Worm (Caenorhabditis elegans) whole organism, early embryonic: ENCODE results near the gene C16C8.27.

Experiments used
- B0310.2 ChIP-seq: sonication (generic microtip); optimal IDR thresholded peaks from 2 replicates; lab custom pipeline; 2016; ENCODE audit warnings: mild to moderate bottlenecking, missing genetic modification characterization, missing compliant biosample characterization
- F13C5.2 ChIP-seq: sonication (generic microtip); optimal IDR thresholded peaks from 2 replicates; lab custom pipeline; 2017; ENCODE audit warnings: mild to moderate bottlenecking, missing genetic modification characterization, inconsistent platforms, missing compliant biosample characterization
- aly-1 ChIP-seq: sonication (generic microtip); optimal IDR thresholded peaks from 2 replicates; lab custom pipeline; 2016; ENCODE audit warnings: missing genetic modification characterization, missing compliant biosample characterization
- ama-1 ChIP-seq: fragments of 150-350 bp; optimal IDR thresholded peaks from 2 replicates; lab custom pipeline; 2014
- ceh-13 ChIP-seq: fragments of 200-800 bp; sonication (Bioruptor generic); optimal IDR thresholded peaks from 2 replicates; lab custom pipeline; 2018; ENCODE audit warnings: mild to moderate bottlenecking, missing genetic modification characterization, missing compliant biosample characterization
- ceh-36 ChIP-seq: sonication (generic microtip); optimal IDR thresholded peaks from 2 replicates; lab custom pipeline; 2016; ENCODE audit warnings: missing genetic modification characterization, inconsistent platforms, missing compliant biosample characterization
- ets-7 ChIP-seq: sonication (generic microtip); optimal IDR thresholded peaks from 2 replicates; lab custom pipeline; 2016; ENCODE audit warnings: missing genotype, missing genetic modification characterization, missing compliant biosample characterization
- flt-1 ChIP-seq: fragments of 200-800 bp; sonication (Bioruptor generic); IDR thresholded peaks from 2 replicates; pipeline ENCODE4 v1.3.6; 2022; ENCODE audit warnings: missing genetic modification characterization, missing compliant biosample characterization
- hmbx-1 ChIP-seq: sonication (generic microtip); optimal IDR thresholded peaks from 2 replicates; lab custom pipeline; 2016; ENCODE audit warnings: mild to moderate bottlenecking, missing genetic modification characterization, missing compliant biosample characterization
- hmg-4 ChIP-seq: fragments of 200-800 bp; sonication (Bioruptor generic); optimal IDR thresholded peaks from 2 replicates; lab custom pipeline; 2018; ENCODE audit warnings: mild to moderate bottlenecking, missing genetic modification characterization, missing compliant biosample characterization
- hnd-1 ChIP-seq: sonication (generic microtip); optimal IDR thresholded peaks from 2 replicates; lab custom pipeline; 2016; ENCODE audit warnings: missing genetic modification characterization, missing compliant biosample characterization
- pes-1 ChIP-seq: fragments of 200-800 bp; sonication (Bioruptor generic); IDR thresholded peaks from 2 replicates; pipeline ENCODE4 v1.3.6; 2022; ENCODE audit warnings: missing genetic modification reagents, missing genetic modification characterization, missing compliant biosample characterization
- scrt-1 ChIP-seq: fragments of 200-800 bp; sonication (Bioruptor generic); IDR thresholded peaks from 2 replicates; pipeline ENCODE4 v1.3.6; 2022; ENCODE audit warnings: missing genetic modification characterization, missing compliant biosample characterization
- sea-1 ChIP-seq: fragments of 200-800 bp; sonication (Bioruptor generic); conservative IDR thresholded peaks from 2 replicates; pipeline ENCODE4 v1.3.6; 2022; ENCODE audit warnings: missing genetic modification characterization, missing compliant biosample characterization
- tbx-11 ChIP-seq: fragments of 200-800 bp; sonication (Bioruptor generic); IDR thresholded peaks from 2 replicates; pipeline ENCODE4 v1.3.6; 2022; ENCODE audit warnings: missing genetic modification characterization, missing compliant biosample characterization
- tbx-37 ChIP-seq: fragments of 200-800 bp; sonication (Bioruptor generic); conservative IDR thresholded peaks from 2 replicates; pipeline ENCODE4 v1.3.6; 2022; ENCODE audit warnings: missing genetic modification reagents, missing genetic modification characterization, missing compliant biosample characterization
- tra-4 ChIP-seq: sonication (generic microtip); optimal IDR thresholded peaks from 2 replicates; lab custom pipeline; 2017; ENCODE audit warnings: missing genetic modification characterization, missing compliant biosample characterization

The C16C8.27 gene

DNA sequence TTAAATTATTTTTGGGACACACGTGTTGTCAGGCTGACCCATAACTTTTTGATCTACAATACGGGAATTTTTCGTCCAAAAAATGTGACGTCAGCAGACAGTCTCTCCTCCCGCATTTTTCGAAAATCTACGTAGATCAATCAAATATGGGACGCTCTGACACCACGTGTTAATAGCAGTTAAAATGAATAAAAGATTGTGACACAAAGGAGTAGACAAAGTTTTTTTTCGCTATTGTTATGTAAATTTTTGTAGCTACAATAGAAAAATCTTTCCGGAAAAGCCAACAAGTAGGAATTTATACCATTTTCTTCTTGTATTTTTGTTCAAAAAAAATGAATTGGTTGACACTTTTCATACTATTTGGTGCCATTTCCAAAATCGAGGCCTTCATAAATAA, at the start of gene C16C8.27:
C16C8.27 (plus strand) TSS at position 301 of the 400 bp plus-strand sequence.
- TF ChIP-seq pes-1 (GFP tag; lab: Robert Waterston, UW) (no peak), ceh-36 (tag; lab: Kevin White, UChicago) (no peak), scrt-1 (GFP tag; lab: Robert Waterston, UW) (no peak), F13C5.2 (tag; lab: Kevin White, UChicago) (no peak), tbx-11 (no peak), ets-7 (tag; lab: Kevin White, UChicago) (no peak), B0310.2 (tag; lab: Kevin White, UChicago) (no peak), aly-1 (no peak), hmbx-1 (tag; lab: Kevin White, UChicago) (no peak), tbx-37 (GFP tag; lab: Robert Waterston, UW) (no peak), flt-1 (no peak), ceh-13 (no peak), hnd-1 (tag; lab: Kevin White, UChicago) (no peak), tra-4 (no peak), ama-1 (lab: Kevin White, UChicago) (no peak), hmg-4 (GFP tag; lab: Kevin White, UChicago) (no peak), sea-1 (no peak)

DNA sequence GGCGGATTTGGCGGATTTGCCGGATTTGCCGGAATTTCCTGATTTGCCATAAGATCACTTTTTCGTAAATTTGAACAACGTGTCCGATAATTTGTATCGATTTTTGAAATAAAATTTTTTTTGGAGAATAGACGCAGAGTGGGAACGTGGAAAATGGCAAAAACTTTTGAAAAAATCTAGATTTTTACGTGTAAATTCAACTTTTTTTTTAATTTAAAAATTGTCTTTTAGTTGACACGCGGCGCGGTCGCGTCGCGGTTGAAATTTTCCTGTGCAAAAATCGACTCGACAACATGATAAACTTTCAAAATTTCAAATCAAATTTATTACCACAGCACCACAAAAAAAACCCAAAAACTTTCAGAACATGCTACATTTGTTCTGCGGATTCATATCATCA, 46.0 kb upstream of the C16C8.27 start, which contains the start of gene nep-20:
nep-20 (minus strand) TSS at position 101 of the 400 bp plus-strand sequence.
- no peak for TF ChIP-seq aly-1
- TF ChIP-seq tbx-37 (GFP tag; lab: Robert Waterston, UW): no peak
- TF ChIP-seq flt-1: no peak
- TF ChIP-seq hmg-4 (GFP tag; lab: Kevin White, UChicago): no peak
- no peak for TF ChIP-seq F13C5.2 (tag; lab: Kevin White, UChicago)
- TF ChIP-seq hnd-1 (tag; lab: Kevin White, UChicago): no peak
- no peak for TF ChIP-seq tra-4
- TF ChIP-seq B0310.2 (tag; lab: Kevin White, UChicago): no peak

DNA sequence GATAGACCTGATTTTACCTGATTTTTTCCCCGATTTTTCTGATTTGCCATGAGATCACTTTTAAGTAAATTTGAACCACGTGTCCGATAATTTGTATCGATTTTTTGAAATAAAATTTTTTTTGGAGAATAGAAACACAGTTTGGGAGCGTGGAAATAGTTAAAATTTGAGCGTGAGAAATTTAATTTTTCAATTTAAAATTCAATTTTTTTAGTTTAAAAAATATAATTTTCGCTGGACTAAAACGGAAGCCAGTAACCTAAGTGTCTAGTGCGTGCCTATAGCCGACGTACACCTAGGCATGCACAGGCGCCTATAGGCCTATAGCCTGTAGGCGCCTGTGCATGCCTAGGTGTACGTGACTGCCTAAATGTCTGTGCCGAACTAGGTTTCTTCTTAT, 42.3 kb upstream of the C16C8.27 start, which contains the start of gene nep-9:
nep-9 (minus strand) TSS at position 101 of the 400 bp plus-strand sequence.
- TF ChIP-seq hnd-1 (tag; lab: Kevin White, UChicago): no peak
- TF ChIP-seq hmbx-1 (tag; lab: Kevin White, UChicago): no peak
- no peak for TF ChIP-seq ceh-13
- TF ChIP-seq hmg-4 (GFP tag; lab: Kevin White, UChicago): no peak
- TF ChIP-seq sea-1: no peak
- TF ChIP-seq scrt-1 (GFP tag; lab: Robert Waterston, UW): no peak
- no peak for TF ChIP-seq flt-1

DNA sequence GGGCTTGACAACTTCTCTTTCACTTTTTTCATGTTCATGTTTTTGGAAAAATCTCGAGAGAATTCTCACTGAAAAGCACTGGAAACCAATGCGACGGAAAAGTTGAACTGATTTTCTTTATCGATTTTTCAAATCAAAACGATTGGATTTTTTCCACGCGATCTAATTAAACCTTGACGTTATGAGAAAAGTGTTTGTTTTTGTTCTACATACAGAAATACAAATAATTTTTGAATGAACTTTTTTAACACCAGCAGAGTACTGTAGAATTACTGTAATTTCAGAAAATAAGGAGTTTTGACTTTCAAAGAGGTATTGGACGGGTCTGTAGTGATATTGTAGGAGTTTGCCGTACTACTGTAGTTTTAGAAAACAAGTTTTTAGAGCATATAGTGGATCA, 38.6 kb upstream of the C16C8.27 start, which contains the start of gene nep-10:
nep-10 (minus strand) TSS at position 101 of the 400 bp plus-strand sequence.
- TF ChIP-seq ceh-36 (tag; lab: Kevin White, UChicago) (no peak), aly-1 (no peak), pes-1 (GFP tag; lab: Robert Waterston, UW) (no peak), ets-7 (tag; lab: Kevin White, UChicago) (no peak), B0310.2 (tag; lab: Kevin White, UChicago) (no peak), ama-1 (lab: Kevin White, UChicago) (no peak), tbx-37 (GFP tag; lab: Robert Waterston, UW) (no peak), tbx-11 (no peak), hnd-1 (tag; lab: Kevin White, UChicago) (no peak), scrt-1 (GFP tag; lab: Robert Waterston, UW) (no peak), ceh-13 (no peak), flt-1 (no peak), hmg-4 (GFP tag; lab: Kevin White, UChicago) (no peak), sea-1 (no peak), hmbx-1 (tag; lab: Kevin White, UChicago) (no peak), tra-4 (no peak), F13C5.2 (tag; lab: Kevin White, UChicago) (no peak)

DNA sequence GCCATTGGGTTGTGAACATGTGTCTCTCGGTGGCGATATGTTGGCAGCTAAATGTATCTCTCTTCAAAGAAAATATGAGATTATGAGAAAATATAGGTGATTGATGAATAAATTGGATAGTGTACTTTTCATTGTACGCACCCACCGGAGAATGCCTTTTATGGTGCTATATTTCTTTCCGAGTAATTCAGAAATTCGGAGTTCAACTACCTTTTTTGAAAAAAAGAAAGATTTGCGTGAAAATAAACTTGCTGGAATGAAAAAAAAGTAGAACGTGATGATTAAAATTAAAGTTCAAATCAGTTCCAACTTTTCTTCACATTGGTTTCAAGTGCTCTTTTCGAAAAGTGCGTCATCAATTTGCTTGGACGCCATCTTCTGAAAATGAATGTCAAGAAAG, 37.9 kb upstream of the C16C8.27 start, which contains the start of gene nep-8:
nep-8 (plus strand) TSS at position 301 of the 400 bp plus-strand sequence.
- TF ChIP-seq flt-1: no peak

DNA sequence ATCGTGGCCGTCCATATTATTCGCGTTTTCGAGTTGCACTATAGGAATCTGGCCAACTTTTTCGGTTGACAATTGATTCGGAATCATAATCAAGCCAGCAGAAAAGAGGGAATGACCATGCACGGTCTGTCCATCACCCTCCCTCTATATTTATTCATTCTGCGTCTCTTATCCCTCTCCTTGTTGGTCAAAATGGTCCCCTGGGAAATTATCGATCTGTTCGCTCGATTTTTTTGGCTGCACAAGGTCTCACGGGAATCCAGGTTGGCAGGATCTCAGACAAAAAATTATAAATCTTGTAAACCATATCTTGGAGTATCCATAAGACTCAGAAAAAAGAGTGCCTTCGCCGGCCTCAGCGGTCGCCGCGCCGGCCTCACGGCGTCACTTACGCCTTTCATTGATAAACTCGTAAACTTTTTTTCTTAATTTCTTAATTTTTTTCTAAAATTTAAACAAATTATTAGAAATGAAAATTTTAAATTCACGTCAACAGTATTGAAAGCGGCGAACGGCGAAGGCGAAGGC, 27.0 kb upstream of the C16C8.27 start, which contains the start of the genes F18A12.7 and F18A12.2:
F18A12.7 (minus strand) TSS at position 101 of the 528 bp plus-strand sequence.
F18A12.2 (plus strand) TSS at position 478 of the 528 bp plus-strand sequence.
- TF ChIP-seq ets-7 (tag; lab: Kevin White, UChicago): no peak
- TF ChIP-seq flt-1: no peak
- no peak for TF ChIP-seq ceh-36 (tag; lab: Kevin White, UChicago)

DNA sequence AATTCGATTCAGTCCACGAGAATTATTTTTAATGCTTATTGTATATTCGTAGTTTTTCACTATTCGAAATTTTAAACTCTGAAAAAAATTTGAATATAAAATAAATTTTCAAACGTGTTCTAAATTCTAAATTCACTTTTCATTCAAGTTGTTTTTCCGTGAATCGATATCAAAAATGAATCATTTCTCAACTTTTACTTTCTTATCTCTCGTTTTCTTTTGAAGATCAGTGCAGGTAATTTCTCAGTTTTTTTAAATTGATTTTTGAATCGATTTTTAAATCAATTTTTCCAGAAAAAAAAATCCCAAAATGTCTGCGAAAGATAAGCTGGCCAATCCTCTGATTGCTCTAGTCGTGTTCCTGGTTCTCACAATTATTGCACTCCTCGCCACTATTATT, 24.9 kb upstream of the C16C8.27 start, which contains the start of gene nep-6:
nep-6 (plus strand) TSS at position 301 of the 400 bp plus-strand sequence.
- TF ChIP-seq tra-4 (no peak), B0310.2 (tag; lab: Kevin White, UChicago) (no peak)

DNA sequence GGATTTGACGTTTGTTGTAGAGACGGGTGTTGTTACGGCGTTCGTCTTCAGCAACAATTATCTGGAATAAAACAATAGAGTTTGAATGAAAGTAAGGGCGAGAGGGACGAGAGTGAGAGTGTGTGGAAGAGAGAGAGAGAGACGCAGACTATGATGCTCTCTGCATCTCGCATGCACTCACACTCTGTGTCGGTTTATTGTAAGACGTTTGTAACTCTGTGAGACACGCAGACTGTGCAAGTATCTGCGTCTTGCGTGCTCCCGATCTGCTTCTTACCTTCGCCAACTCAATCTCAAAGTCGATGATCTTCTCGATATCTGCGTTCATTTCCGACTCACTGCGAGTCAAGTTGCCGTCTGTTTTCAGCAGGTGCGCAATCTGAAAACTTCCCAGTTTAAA, 18.5 kb upstream of the C16C8.27 start:
- no peak for TF ChIP-seq ama-1 (lab: Kevin White, UChicago)
- no peak for TF ChIP-seq ceh-13
- TF ChIP-seq aly-1: no peak
- no peak for TF ChIP-seq flt-1
- TF ChIP-seq F13C5.2 (tag; lab: Kevin White, UChicago): no peak
- no peak for TF ChIP-seq scrt-1 (GFP tag; lab: Robert Waterston, UW)
- no peak for TF ChIP-seq tbx-11
- TF ChIP-seq pes-1 (GFP tag; lab: Robert Waterston, UW): no peak
- no peak for TF ChIP-seq tra-4
- no peak for TF ChIP-seq tbx-37 (GFP tag; lab: Robert Waterston, UW)
- TF ChIP-seq hmbx-1 (tag; lab: Kevin White, UChicago): no peak
- TF ChIP-seq ceh-36 (tag; lab: Kevin White, UChicago): no peak
- no peak for TF ChIP-seq sea-1
- TF ChIP-seq B0310.2 (tag; lab: Kevin White, UChicago): no peak
- no peak for TF ChIP-seq hmg-4 (GFP tag; lab: Kevin White, UChicago)
- TF ChIP-seq hnd-1 (tag; lab: Kevin White, UChicago): no peak
- no peak for TF ChIP-seq ets-7 (tag; lab: Kevin White, UChicago)
